Worm (Caenorhabditis elegans) whole organism, young adult: ENCODE measurements around the gene ZK84.2.

Source experiments
- B0019.2 ChIP-seq: fragments of 200-800 bp; sonication (Bioruptor generic); conservative IDR thresholded peaks from 2 replicates; pipeline ENCODE4 v1.3.6; 2022; ENCODE audit warnings: missing genetic modification reagents, missing genetic modification characterization, missing compliant biosample characterization
- B0035.1 ChIP-seq: sonication (generic microtip); optimal IDR thresholded peaks from 2 replicates; lab custom pipeline; 2016; ENCODE audit warnings: missing genetic modification characterization, mild to moderate bottlenecking, missing compliant biosample characterization, missing genotype, missing genetic modification reagents
- B0336.3 ChIP-seq: fragments of 200-800 bp; sonication (Bioruptor generic); IDR thresholded peaks from 2 replicates; pipeline ENCODE4 v1.3.6; 2022; ENCODE audit warnings: missing genetic modification characterization, missing compliant biosample characterization
- C06A6.2 ChIP-seq: fragments of 200-800 bp; sonication (Bioruptor generic); conservative IDR thresholded peaks from 2 replicates; pipeline ENCODE4 v1.3.6; 2022; ENCODE audit warnings: missing genetic modification characterization, missing compliant biosample characterization
- D2030.7 ChIP-seq: fragments of 200-800 bp; sonication (Bioruptor generic); IDR thresholded peaks from 2 replicates; pipeline ENCODE4 v1.3.6; 2022; ENCODE audit warnings: missing genetic modification reagents, missing genetic modification characterization, missing compliant biosample characterization
- F33H1.4 ChIP-seq: fragments of 200-800 bp; sonication (Bioruptor generic); IDR thresholded peaks from 2 replicates; pipeline ENCODE4 v1.3.6; 2022; ENCODE audit warnings: missing genetic modification reagents, missing genetic modification characterization, missing compliant biosample characterization
- F55B11.4 ChIP-seq: sonication (generic microtip); optimal IDR thresholded peaks from 2 replicates; lab custom pipeline; 2016; ENCODE audit warnings: missing compliant biosample characterization, missing genetic modification characterization, borderline replicate concordance; ENCODE audit not compliant: insufficient read depth
- Y53G8AR.9 ChIP-seq: fragments of 200-800 bp; sonication (Bioruptor generic); conservative IDR thresholded peaks from 2 replicates; pipeline ENCODE4 v1.3.6; 2022; ENCODE audit warnings: missing genetic modification reagents, missing genetic modification characterization, missing compliant biosample characterization
- Y67H2A.10 ChIP-seq: fragments of 200-800 bp; sonication (Bioruptor generic); conservative IDR thresholded peaks from 2 replicates; pipeline ENCODE4 v1.3.6; 2022; ENCODE audit warnings: missing genetic modification reagents, missing genetic modification characterization, missing compliant biosample characterization
- ama-1 ChIP-seq, 3 experiments: fragments of 150-350 bp in 1 of 3; sonication (generic microtip) in 2 of 3; optimal IDR thresholded peaks; 2 replicates each; lab custom pipeline; 2014 to 2018; ENCODE audit warnings: missing biosample characterization in 2 of 3, missing genetic modification characterization in 2 of 3, missing genetic modification reagents in 2 of 3
- aptf-3 ChIP-seq: fragments of 200-800 bp; sonication (Bioruptor generic); IDR thresholded peaks from 2 replicates; pipeline ENCODE4 v1.3.6; 2022; ENCODE audit warnings: missing genetic modification characterization, missing compliant biosample characterization
- atf-7 ChIP-seq: sonication (generic microtip); optimal IDR thresholded peaks from 2 replicates; lab custom pipeline; 2017; ENCODE audit warnings: mild to moderate bottlenecking, missing genetic modification characterization, missing compliant biosample characterization
- chd-7 ChIP-seq: sonication (generic microtip); optimal IDR thresholded peaks from 2 replicates; lab custom pipeline; 2016; ENCODE audit warnings: mild to moderate bottlenecking, missing genetic modification characterization, moderate library complexity, missing compliant biosample characterization
- dox-1 ChIP-seq: fragments of 200-800 bp; sonication (Bioruptor generic); IDR thresholded peaks from 2 replicates; pipeline ENCODE4 v1.3.6; 2022; ENCODE audit warnings: missing genetic modification reagents, missing genetic modification characterization, missing compliant biosample characterization
- efl-1 ChIP-seq: fragments of 150-350 bp; optimal IDR thresholded peaks from 2 replicates; lab custom pipeline; 2014; ENCODE audit warnings: missing biosample characterization, missing genetic modification reagents, missing genetic modification characterization
- egl-18 ChIP-seq: fragments of 200-800 bp; sonication (Bioruptor generic); IDR thresholded peaks from 2 replicates; pipeline ENCODE4 v1.3.6; 2022; ENCODE audit warnings: missing genetic modification reagents, missing genetic modification characterization, missing compliant biosample characterization
- egrh-3 ChIP-seq: fragments of 200-800 bp; sonication (Bioruptor generic); IDR thresholded peaks from 2 replicates; pipeline ENCODE4 v1.3.6; 2022; ENCODE audit warnings: missing genetic modification reagents, missing genetic modification characterization, missing compliant biosample characterization
- fkh-3 ChIP-seq: sonication (generic microtip); optimal IDR thresholded peaks from 2 replicates; lab custom pipeline; 2016; ENCODE audit warnings: mild to moderate bottlenecking, missing genetic modification characterization, missing compliant biosample characterization
- hmg-20 ChIP-seq: fragments of 200-800 bp; sonication (Bioruptor generic); IDR thresholded peaks from 2 replicates; pipeline ENCODE4 v1.3.6; 2022; ENCODE audit warnings: missing genetic modification reagents, missing genetic modification characterization, missing compliant biosample characterization
- lag-1 ChIP-seq: fragments of 200-800 bp; sonication (Bioruptor generic); IDR thresholded peaks from 2 replicates; pipeline ENCODE4 v1.3.6; 2022; ENCODE audit warnings: missing genetic modification reagents, missing genetic modification characterization, missing compliant biosample characterization
- let-526 ChIP-seq: fragments of 200-800 bp; sonication (Bioruptor generic); IDR thresholded peaks from 2 replicates; pipeline ENCODE4 v1.3.6; 2022; ENCODE audit warnings: missing genetic modification reagents, missing genetic modification characterization, missing compliant biosample characterization
- lin-40 ChIP-seq: sonication (generic microtip); optimal IDR thresholded peaks from 2 replicates; lab custom pipeline; 2016; ENCODE audit warnings: missing genetic modification characterization, mild to moderate bottlenecking, missing compliant biosample characterization, missing genotype, missing genetic modification reagents
- lir-1 ChIP-seq: fragments of 200-800 bp; sonication (Bioruptor generic); conservative IDR thresholded peaks from 2 replicates; pipeline ENCODE4 v1.3.6; 2022; ENCODE audit warnings: missing genetic modification reagents, missing genetic modification characterization, missing compliant biosample characterization
- madf-10 ChIP-seq: sonication (generic microtip); optimal IDR thresholded peaks from 2 replicates; lab custom pipeline; 2016; ENCODE audit warnings: mild to moderate bottlenecking, missing genetic modification characterization, missing compliant biosample characterization
- madf-8 ChIP-seq: fragments of 200-800 bp; sonication (Bioruptor generic); conservative IDR thresholded peaks from 2 replicates; pipeline ENCODE4 v1.3.6; 2022; ENCODE audit warnings: missing genetic modification reagents, missing genetic modification characterization, missing compliant biosample characterization
- mcd-1 ChIP-seq: fragments of 200-800 bp; sonication (Bioruptor generic); IDR thresholded peaks from 2 replicates; pipeline ENCODE4 v1.3.6; 2022; ENCODE audit warnings: missing genetic modification reagents, missing genetic modification characterization, missing compliant biosample characterization
- mel-28 ChIP-seq: sonication (generic microtip); optimal IDR thresholded peaks from 2 replicates; lab custom pipeline; 2016; ENCODE audit warnings: borderline replicate concordance, mild to moderate bottlenecking, missing genetic modification characterization, missing compliant biosample characterization
- mxl-1 ChIP-seq: sonication (generic microtip); optimal IDR thresholded peaks from 2 replicates; lab custom pipeline; 2016; ENCODE audit warnings: missing genetic modification characterization, missing compliant biosample characterization
- nfya-2 ChIP-seq: fragments of 200-800 bp; sonication (Bioruptor generic); IDR thresholded peaks from 2 replicates; pipeline ENCODE4 v1.3.6; 2022; ENCODE audit warnings: missing genetic modification reagents, missing genetic modification characterization, missing compliant biosample characterization
- nhr-27 ChIP-seq: fragments of 200-800 bp; sonication (Bioruptor generic); optimal IDR thresholded peaks from 2 replicates; lab custom pipeline; 2018; ENCODE audit warnings: mild to moderate bottlenecking, missing genetic modification characterization, moderate library complexity, missing compliant biosample characterization
- nhr-80 ChIP-seq: sonication (generic microtip); optimal IDR thresholded peaks from 2 replicates; lab custom pipeline; 2016; ENCODE audit warnings: missing genetic modification characterization, missing compliant biosample characterization
- rpc-1 ChIP-seq, 2 experiments: fragments of 150-350 bp in 1 of 2; sonication (generic microtip) in 1 of 2; optimal IDR thresholded peaks; 2 replicates each; lab custom pipeline; 2014 to 2018; ENCODE audit warnings: missing biosample characterization in 1 of 2, missing genetic modification characterization in 1 of 2, missing genetic modification reagents in 1 of 2, missing genotype in 1 of 2
- sdz-38 ChIP-seq: sonication (generic microtip); optimal IDR thresholded peaks from 2 replicates; lab custom pipeline; 2016; ENCODE audit warnings: missing genotype, missing genetic modification characterization, missing compliant biosample characterization
- somi-1 ChIP-seq: fragments of 200-800 bp; sonication (Bioruptor generic); optimal IDR thresholded peaks from 2 replicates; lab custom pipeline; 2018; ENCODE audit warnings: mild to moderate bottlenecking, missing genetic modification characterization, missing compliant biosample characterization
- sptf-2 ChIP-seq: fragments of 200-800 bp; sonication (Bioruptor generic); optimal IDR thresholded peaks from 2 replicates; lab custom pipeline; 2018; ENCODE audit warnings: mild to moderate bottlenecking, missing genetic modification characterization, missing compliant biosample characterization
- tbp1 ChIP-seq: fragments of 200-800 bp; sonication (Bioruptor generic); optimal IDR thresholded peaks from 2 replicates; lab custom pipeline; 2018; ENCODE audit warnings: mild to moderate bottlenecking, missing genetic modification characterization, missing compliant biosample characterization
- unc-62 ChIP-seq: fragments of 150-350 bp; optimal IDR thresholded peaks from 2 replicates; lab custom pipeline; 2014; ENCODE audit warnings: missing biosample characterization, missing genetic modification reagents, missing genetic modification characterization
- zfh-2 ChIP-seq: fragments of 200-800 bp; sonication (Bioruptor generic); conservative IDR thresholded peaks from 2 replicates; pipeline ENCODE4 v1.3.6; 2022; ENCODE audit warnings: missing genetic modification reagents, missing genetic modification characterization, missing compliant biosample characterization
- ztf-18 ChIP-seq: sonication (generic microtip); optimal IDR thresholded peaks from 2 replicates; lab custom pipeline; 2016; ENCODE audit warnings: missing genotype, mild to moderate bottlenecking, missing genetic modification characterization, missing compliant biosample characterization

ZK84.2 gene

DNA sequence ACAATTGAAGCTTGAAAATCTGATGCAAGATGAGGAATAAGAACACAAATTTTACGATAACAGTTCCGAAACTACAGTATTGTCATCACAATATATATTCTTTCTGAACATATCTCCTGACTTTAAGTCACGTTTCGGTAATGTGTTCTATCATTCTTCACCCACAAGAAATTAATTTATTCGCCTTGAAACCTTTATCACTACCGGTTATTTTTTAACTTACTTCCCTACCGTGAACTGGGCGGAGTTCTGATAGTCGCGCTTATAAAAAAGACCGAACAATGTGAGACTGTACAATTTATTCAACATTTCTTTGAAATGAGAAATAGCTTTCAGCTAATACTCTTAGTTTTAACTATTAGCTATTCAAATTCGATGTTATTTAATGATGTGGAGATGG lies 3.6 kb upstream of the ZK84.2 start, which contains the start of gene ins-20:
TSS of gene ins-20 (plus strand) at position 301 of the 400 bp plus-strand sequence.
- TF ChIP-seq chd-7 (tag; lab: Kevin White, UChicago) (no peak), lag-1 (GFP tag; lab: Robert Waterston, UW) (no peak), mel-28 (tag; lab: Kevin White, UChicago) (no peak), tbp1 (GFP tag; lab: Kevin White, UChicago) (no peak), F33H1.4 (no peak), B0035.1 (tag; lab: Kevin White, UChicago) (no peak), madf-8 (no peak), nfya-2 (no peak), ztf-18 (tag; lab: Kevin White, UChicago) (no peak), lin-40 (tag; lab: Kevin White, UChicago) (no peak), lir-1 (GFP tag; lab: Robert Waterston, UW) (no peak)
- TF ChIP-seq, all 124 proteins: peak for 0

DNA sequence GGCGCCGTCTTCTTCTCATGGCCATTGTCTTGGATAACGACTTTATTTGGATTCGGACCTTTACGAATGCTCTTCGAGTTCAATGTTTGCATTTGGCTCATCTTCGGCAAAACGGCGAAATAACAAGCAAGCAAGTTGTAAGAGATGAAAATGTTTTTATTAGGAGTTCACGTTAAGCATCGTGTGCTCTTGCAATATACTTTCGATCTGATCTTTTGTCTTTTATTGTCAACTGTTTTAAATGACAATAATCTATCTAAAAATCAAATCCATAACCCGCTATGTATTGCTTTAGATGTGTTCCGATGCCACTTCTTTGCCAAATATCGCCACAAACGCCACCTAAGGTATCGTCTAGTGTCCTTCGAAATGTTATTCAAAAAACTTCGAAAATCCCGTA lies 2.3 kb downstream of the ZK84.2 start, which contains the start of gene ZK84.5:
TSS of gene ZK84.5 (minus strand) at position 101 of the 400 bp plus-strand sequence.
- no peak for TF ChIP-seq nhr-80 (tag; lab: Kevin White, UChicago)

DNA sequence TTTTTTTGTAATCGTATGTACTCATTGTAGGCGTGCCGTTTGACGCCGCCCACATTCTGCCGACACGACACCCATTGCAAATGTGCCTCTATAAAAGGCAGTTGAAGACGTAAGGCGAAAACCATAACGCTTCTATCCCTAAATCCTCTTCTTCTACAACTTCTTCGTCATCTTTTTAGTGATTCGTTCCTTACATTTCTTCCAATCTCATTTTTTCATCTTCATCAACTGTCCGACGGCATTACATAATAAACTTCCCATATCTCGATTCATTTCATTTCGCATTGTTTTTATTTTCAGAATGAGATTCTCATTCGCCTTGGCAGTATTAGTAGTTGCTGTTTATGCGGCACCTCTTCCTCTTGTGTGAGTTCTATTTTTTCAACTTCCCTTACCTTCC lies 6.2 kb downstream of the ZK84.2 start, which contains the start of gene ZK84.1:
TSS of gene ZK84.1 (plus strand) at position 301 of the 400 bp plus-strand sequence.
- TF ChIP-seq ama-1 (optimal IDR thresholded peaks at IDR 0.05; lab: Kevin White, UChicago) = no peak
- no peak for TF ChIP-seq ama-1 (GFP tag; optimal IDR thresholded peaks at IDR 0.05; lab: Kevin White, UChicago)
- TF ChIP-seq Y67H2A.10 (GFP tag; lab: Robert Waterston, UW) = no peak
- TF ChIP-seq lin-40 (tag; lab: Kevin White, UChicago) = no peak
- TF ChIP-seq egl-18 (GFP tag; lab: Robert Waterston, UW) = no peak
- TF ChIP-seq somi-1 (GFP tag; lab: Kevin White, UChicago) = no peak
- TF ChIP-seq aptf-3 (GFP tag; lab: Robert Waterston, UW) = no peak
- TF ChIP-seq chd-7 (tag; lab: Kevin White, UChicago) = no peak
- no peak for TF ChIP-seq mxl-1 (tag; lab: Kevin White, UChicago)
- no peak for TF ChIP-seq sptf-2 (GFP tag; lab: Kevin White, UChicago)
- no peak for TF ChIP-seq nfya-2
- no peak for TF ChIP-seq rpc-1 (optimal IDR thresholded peaks at IDR 0.05; lab: Kevin White, UChicago)
- TF ChIP-seq rpc-1 (tag; optimal IDR thresholded peaks at IDR 0.05; lab: Kevin White, UChicago) = no peak
- TF ChIP-seq Y53G8AR.9 (GFP tag; lab: Robert Waterston, UW) = no peak
- no peak for TF ChIP-seq let-526
- TF ChIP-seq dox-1 (GFP tag; lab: Robert Waterston, UW) = no peak
- no peak for TF ChIP-seq fkh-3 (tag; lab: Kevin White, UChicago)
- no peak for TF ChIP-seq ztf-18 (tag; lab: Kevin White, UChicago)
- TF ChIP-seq B0019.2 (GFP tag; lab: Robert Waterston, UW) = no peak
- no peak for TF ChIP-seq madf-8

DNA sequence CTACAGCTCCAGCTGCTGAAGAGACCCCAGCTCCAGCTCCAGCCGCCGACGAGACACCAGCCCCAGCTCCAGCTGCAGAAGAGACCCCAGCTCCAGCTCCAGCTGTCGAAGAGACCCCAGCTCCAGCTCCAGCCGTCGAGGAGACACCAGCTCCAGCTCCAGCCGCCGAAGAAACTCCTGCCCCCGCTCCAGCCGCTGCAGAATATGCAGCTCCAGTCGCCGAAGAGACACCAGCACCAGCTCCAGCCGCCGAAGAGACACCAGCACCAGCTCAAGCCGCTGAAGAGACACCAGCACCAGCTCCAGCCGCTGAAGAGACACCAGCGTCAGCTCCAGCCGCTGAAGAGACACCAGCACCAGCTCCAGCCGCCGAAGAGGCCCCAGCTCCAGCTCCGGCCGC lies 8.4 kb downstream of the ZK84.2 start:
- TF ChIP-seq C06A6.2 (GFP tag; lab: Robert Waterston, UW) (no peak), unc-62 (no peak), mcd-1 (GFP tag; lab: Robert Waterston, UW) (peak; percentile 16; the same call in 1 of the 2 replicates), D2030.7 (GFP tag; lab: Robert Waterston, UW) (no peak), egrh-3 (GFP tag; lab: Robert Waterston, UW) (peak; percentile 98), zfh-2 (GFP tag; lab: Robert Waterston, UW) (peak; percentile 83)
- TF ChIP-seq, all 124 proteins: peak for 3

DNA sequence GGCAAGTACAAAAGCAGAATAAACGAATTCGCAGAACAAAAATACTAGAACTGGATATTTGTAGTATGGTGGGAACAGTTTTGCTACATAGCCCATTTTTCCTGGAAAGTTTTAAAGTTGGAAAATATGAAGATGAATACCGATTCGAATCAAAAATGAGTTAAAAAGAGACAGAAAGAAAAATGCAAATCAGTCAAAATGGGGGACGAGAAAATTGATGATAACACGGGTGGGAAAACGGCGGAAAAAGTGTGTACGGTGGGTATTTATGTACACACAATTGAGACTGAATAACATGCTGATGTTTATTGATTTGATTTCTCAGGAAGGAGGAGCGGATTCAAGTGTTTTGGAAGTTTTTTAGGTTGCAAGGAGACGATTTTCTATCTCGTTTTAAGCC lies 10.7 kb downstream of the ZK84.2 start, which contains the start of gene R12C12.9:
TSS of gene R12C12.9 (minus strand) at position 101 of the 400 bp plus-strand sequence.
- no peak for TF ChIP-seq ama-1 (optimal IDR thresholded peaks at IDR 0.05; lab: Kevin White, UChicago)
- TF ChIP-seq ama-1 (GFP tag; optimal IDR thresholded peaks at IDR 0.05; lab: Kevin White, UChicago) = no peak
- TF ChIP-seq hmg-20 (GFP tag; lab: Robert Waterston, UW) = no peak
- no peak for TF ChIP-seq efl-1 (GFP tag; lab: Kevin White, UChicago)
- no peak for TF ChIP-seq sdz-38 (tag; lab: Kevin White, UChicago)
- no peak for TF ChIP-seq fkh-3 (tag; lab: Kevin White, UChicago)
- TF ChIP-seq F55B11.4 (tag; lab: Kevin White, UChicago) = no peak
- no peak for TF ChIP-seq madf-10 (tag; lab: Kevin White, UChicago)
- TF ChIP-seq B0336.3 (GFP tag; lab: Robert Waterston, UW) = no peak
- TF ChIP-seq atf-7 (tag; lab: Kevin White, UChicago) = no peak
- TF ChIP-seq nhr-27 = no peak
